Fruit fly (Drosophila melanogaster): ENCODE data around the gene Or85c.

Or85c gene

DNA sequence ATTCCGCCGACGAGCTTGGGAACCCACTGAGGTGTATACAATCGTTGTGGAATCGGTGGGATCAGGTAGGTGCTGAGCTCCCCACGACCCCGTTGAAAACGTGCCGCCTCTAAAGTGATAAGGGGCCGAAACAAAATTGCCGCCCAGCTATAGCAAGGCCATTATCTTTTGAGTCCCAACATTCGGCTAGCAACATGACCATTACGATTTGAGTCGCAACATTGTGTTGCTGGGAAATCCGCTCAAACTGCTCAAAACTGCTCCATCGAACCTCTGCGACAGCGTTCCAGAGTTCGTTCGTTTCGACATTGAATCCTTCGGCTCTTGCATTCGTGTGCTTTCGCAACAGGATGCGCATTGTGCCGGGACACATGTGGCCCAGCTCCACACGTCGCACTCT is 16.0 kb upstream of the Or85c start, which contains the start of gene CG11741:
CG11741 (minus strand) TSS at position 16 of the 400 bp plus-strand sequence.
- TF ChIP-seq dmrt93B (GFP tag; optimal IDR thresholded peaks at IDR 0.05) (no peak), foxo (GFP tag; optimal IDR thresholded peaks at IDR 0.05) (no peak), Abd-B (GFP tag; optimal IDR thresholded peaks at IDR 0.05) (no peak), br (GFP tag; optimal IDR thresholded peaks at IDR 0.05) (no peak), ey (GFP tag; optimal IDR thresholded peaks at IDR 0.05) (no peak), sv (GFP tag; optimal IDR thresholded peaks at IDR 0.05) (no peak), Hr78 (GFP tag; optimal IDR thresholded peaks at IDR 0.05) (no peak), brk (GFP tag; optimal IDR thresholded peaks at IDR 0.05) (no peak), Mio (GFP tag; optimal IDR thresholded peaks at IDR 0.05) (no peak), Dif (GFP tag; optimal IDR thresholded peaks at IDR 0.05; ENCODE audit: partially characterized antibody) (no peak), Jra (GFP tag; optimal IDR thresholded peaks at IDR 0.05) (no peak), tai (GFP tag; optimal IDR thresholded peaks at IDR 0.05) (no peak), Rel (GFP tag; optimal IDR thresholded peaks at IDR 0.05) (no peak), Rel (tag; optimal IDR thresholded peaks at IDR 0.05) (no peak), Myc (optimal IDR thresholded peaks at IDR 0.05) (no peak), dsf (GFP tag; optimal IDR thresholded peaks at IDR 0.05; ENCODE audit: borderline replicate concordance) (no peak), Vsx2 (GFP tag; optimal IDR thresholded peaks at IDR 0.05; ENCODE audit: partially characterized antibody) (no peak), sage (GFP tag; optimal IDR thresholded peaks at IDR 0.05) (no peak)

DNA sequence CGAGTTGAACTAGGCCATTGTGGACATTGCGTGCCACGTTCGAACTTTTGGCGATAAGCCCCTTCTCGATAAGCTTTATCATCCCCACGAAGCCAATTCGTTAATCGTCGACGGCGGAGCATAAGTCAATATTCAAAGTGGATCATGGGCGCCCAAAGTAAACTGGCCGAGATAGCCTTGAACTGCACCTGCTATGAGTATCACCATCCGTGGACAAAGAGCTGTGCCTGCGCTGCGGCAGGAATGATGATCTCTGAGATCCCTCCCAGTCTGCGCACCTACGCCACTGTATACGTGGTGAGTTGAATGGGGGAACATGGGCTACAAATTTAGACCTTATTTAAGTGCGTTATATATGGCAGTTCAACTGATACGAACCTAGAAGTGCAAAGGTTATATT is 11.5 kb upstream of the Or85c start:
- no peak for TF ChIP-seq dsf (GFP tag; optimal IDR thresholded peaks at IDR 0.05; ENCODE audit: borderline replicate concordance)
- TF ChIP-seq Hnf4 (GFP tag; optimal IDR thresholded peaks at IDR 0.05): peak; percentile 38
- no peak for TF ChIP-seq brk (GFP tag; optimal IDR thresholded peaks at IDR 0.05)
- no peak for TF ChIP-seq Jra (GFP tag; optimal IDR thresholded peaks at IDR 0.05)
- TF ChIP-seq sv (GFP tag; optimal IDR thresholded peaks at IDR 0.05): no peak
- no peak for TF ChIP-seq CG9705 (GFP tag; optimal IDR thresholded peaks at IDR 0.05)
- TF ChIP-seq Dif (GFP tag; optimal IDR thresholded peaks at IDR 0.05; ENCODE audit: partially characterized antibody): no peak
- peak in 1 of 2 experiments; percentile 41 for TF ChIP-seq foxo (GFP tag; optimal IDR thresholded peaks at IDR 0.05)
- TF ChIP-seq dmrt93B (GFP tag; optimal IDR thresholded peaks at IDR 0.05): no peak
- TF ChIP-seq h (GFP tag; optimal IDR thresholded peaks at IDR 0.05): peak; percentile 48
- TF ChIP-seq Abd-B (GFP tag; optimal IDR thresholded peaks at IDR 0.05): no peak
- no peak for TF ChIP-seq CrebA (GFP tag; optimal IDR thresholded peaks at IDR 0.05; ENCODE audit: borderline replicate concordance)
- no peak for TF ChIP-seq woc (GFP tag; optimal IDR thresholded peaks at IDR 0.05)
- TF ChIP-seq OdsH (GFP tag; optimal IDR thresholded peaks at IDR 0.05): peak; percentile 42
- TF ChIP-seq N (GFP tag; optimal IDR thresholded peaks at IDR 0.05): no peak
- no peak for TF ChIP-seq Rel (GFP tag; optimal IDR thresholded peaks at IDR 0.05)
- no peak for TF ChIP-seq Rel (tag; optimal IDR thresholded peaks at IDR 0.05)
- TF ChIP-seq Myc (optimal IDR thresholded peaks at IDR 0.05): no peak
- TF ChIP-seq psq (GFP tag; optimal IDR thresholded peaks at IDR 0.05): no peak
- peak; percentile 39 for TF ChIP-seq br (GFP tag; optimal IDR thresholded peaks at IDR 0.05)
- TF ChIP-seq jim (GFP tag; optimal IDR thresholded peaks at IDR 0.05): no peak
- peak; percentile 55 for TF ChIP-seq rgr (GFP tag; optimal IDR thresholded peaks at IDR 0.05)
- TF ChIP-seq tai (GFP tag; optimal IDR thresholded peaks at IDR 0.05): no peak
- no peak for TF ChIP-seq Dfd (GFP tag; optimal IDR thresholded peaks at IDR 0.05)
- peak; percentile 39 for TF ChIP-seq Hr83 (GFP tag; optimal IDR thresholded peaks at IDR 0.05; ENCODE audit: poor library complexity, severe bottlenecking)
- TF ChIP-seq ey (GFP tag; optimal IDR thresholded peaks at IDR 0.05): peak; percentile 55
- TF ChIP-seq fru (GFP tag; optimal IDR thresholded peaks at IDR 0.05): peak; percentile 7
- TF ChIP-seq Sp1 (GFP tag; optimal IDR thresholded peaks at IDR 0.05): no peak
- no peak for TF ChIP-seq CG32264 (GFP tag; optimal IDR thresholded peaks at IDR 0.05)
- TF ChIP-seq usp (GFP tag; optimal IDR thresholded peaks at IDR 0.05): no peak
- no peak for TF ChIP-seq Vsx2 (GFP tag; optimal IDR thresholded peaks at IDR 0.05; ENCODE audit: partially characterized antibody)

DNA sequence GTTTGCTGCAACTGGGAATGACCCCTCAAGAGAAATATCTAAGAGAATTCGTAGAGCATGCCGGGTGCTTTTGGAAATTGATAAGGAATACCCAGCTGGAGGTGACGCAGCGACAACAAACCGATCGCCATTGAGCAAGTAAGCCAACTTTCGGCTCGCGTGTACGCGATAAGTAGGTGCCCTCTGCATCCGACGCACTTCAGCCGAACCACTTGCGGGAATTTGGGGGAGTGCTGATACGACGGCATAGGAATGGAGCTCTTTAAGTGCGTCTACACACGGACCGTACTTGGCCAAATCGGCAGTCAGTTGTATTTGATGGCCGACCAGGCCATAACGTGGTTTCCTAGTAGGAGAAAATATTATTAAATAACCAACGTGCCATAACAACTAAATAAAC is 10.8 kb upstream of the Or85c start, which contains the start of gene CG31259:
CG31259 (plus strand) TSS at position 277 of the 400 bp plus-strand sequence.
- no peak for TF ChIP-seq HLH106 (tag; optimal IDR thresholded peaks at IDR 0.05)
- no peak for TF ChIP-seq Rel (GFP tag; optimal IDR thresholded peaks at IDR 0.05)
- TF ChIP-seq Rel (tag; optimal IDR thresholded peaks at IDR 0.05): peak; percentile 9
- no peak for TF ChIP-seq Sp1 (GFP tag; optimal IDR thresholded peaks at IDR 0.05)
- peak; percentile 75 for TF ChIP-seq h (GFP tag; optimal IDR thresholded peaks at IDR 0.05)

DNA sequence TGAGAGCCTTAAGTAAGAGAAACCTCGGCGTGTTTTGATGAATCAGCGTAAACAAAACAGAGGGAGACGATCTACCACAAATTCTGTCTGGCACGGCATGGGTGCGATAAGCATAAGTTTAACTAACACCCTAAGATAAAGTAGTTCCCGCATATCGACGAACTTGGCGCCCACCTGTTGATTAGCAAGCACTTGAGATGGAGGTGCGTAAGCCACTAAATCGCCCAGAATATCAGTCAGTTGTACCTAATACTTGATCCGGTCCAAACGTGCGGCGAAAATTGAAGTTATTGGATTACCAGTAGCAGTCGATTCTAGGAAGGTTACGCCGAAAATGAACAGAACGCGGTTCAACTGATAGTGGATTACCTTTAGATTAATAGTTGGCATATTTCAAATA is 8.7 kb upstream of the Or85c start, which contains the start of gene CG31454:
CG31454 (plus strand) TSS at position 160 of the 400 bp plus-strand sequence.
- TF ChIP-seq foxo (GFP tag; optimal IDR thresholded peaks at IDR 0.05): no peak
- no peak for TF ChIP-seq brk (GFP tag; optimal IDR thresholded peaks at IDR 0.05)
- no peak for TF ChIP-seq CG32264 (GFP tag; optimal IDR thresholded peaks at IDR 0.05)
